Fruit fly (Drosophila melanogaster) whole organism, prepupa: ENCODE measurements around the gene CG31955.

ENCODE experiments used
- Blimp-1 ChIP-seq: fragments of 200-800 bp; sonication (Bioruptor generic); optimal IDR thresholded peaks from 3 replicates; lab custom pipeline; 2017; ENCODE audit warnings: missing biosample characterization, missing genetic modification characterization, mild to moderate bottlenecking, moderate library complexity, missing genetic modification reagents
- CG4318 ChIP-seq: fragments of 200-800 bp; sonication (Bioruptor generic); optimal IDR thresholded peaks from 3 replicates; lab custom pipeline; 2017; ENCODE audit warnings: missing biosample characterization, mild to moderate bottlenecking, missing genetic modification characterization
- CG8319 ChIP-seq: fragments of 200-800 bp; sonication (Bioruptor generic); optimal IDR thresholded peaks from 3 replicates; lab custom pipeline; 2016; ENCODE audit warnings: missing biosample characterization, missing genetic modification characterization
- CG8632 ChIP-seq: fragments of 200-800 bp; sonication (Bioruptor generic); optimal IDR thresholded peaks from 3 replicates; lab custom pipeline; 2016; ENCODE audit warnings: missing biosample characterization, missing genetic modification characterization
- CG9139 ChIP-seq: fragments of 200-800 bp; sonication (Bioruptor generic); optimal IDR thresholded peaks from 3 replicates; lab custom pipeline; 2017; ENCODE audit warnings: missing biosample characterization, mild to moderate bottlenecking, missing genetic modification characterization
- dac ChIP-seq: fragments of 200-800 bp; sonication (Bioruptor generic); optimal IDR thresholded peaks from 2 replicates; lab custom pipeline; 2017; ENCODE audit warnings: missing biosample characterization, mild to moderate bottlenecking, missing genetic modification characterization
- fd85E ChIP-seq: fragments of 200-800 bp; sonication (Bioruptor generic); optimal IDR thresholded peaks from 3 replicates; lab custom pipeline; 2016; ENCODE audit warnings: missing biosample characterization, missing genetic modification characterization
- svp ChIP-seq: fragments of 200-800 bp; sonication (Bioruptor generic); peaks from one replicate; lab custom pipeline; 2016; ENCODE audit warnings: missing biosample characterization, missing genetic modification characterization
- topi ChIP-seq: fragments of 200-800 bp; sonication (Bioruptor generic); optimal IDR thresholded peaks from 3 replicates; lab custom pipeline; 2016; ENCODE audit warnings: missing biosample characterization, missing genetic modification characterization

DNA sequence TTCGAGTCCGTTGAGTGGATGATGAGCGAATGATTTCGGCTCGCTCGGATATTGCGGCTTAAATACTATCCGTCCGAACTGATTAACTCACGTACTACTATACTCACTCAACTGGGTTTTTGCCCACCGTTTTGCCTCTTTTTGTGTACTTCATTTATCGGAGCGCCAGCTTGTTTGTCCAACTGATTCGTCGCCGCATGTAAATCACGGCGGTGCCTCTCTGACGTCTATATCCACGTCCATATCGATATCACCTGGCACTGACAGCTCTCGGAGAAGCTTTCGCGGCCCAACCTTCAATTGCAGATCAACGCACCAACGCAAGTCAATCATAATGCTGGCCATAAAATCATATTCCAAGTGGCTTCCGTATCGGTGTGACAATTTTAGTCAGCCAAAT is 15.1 kb downstream of the CG31955 start, which contains the start of gene CG3604:
- no peak for TF ChIP-seq Blimp-1 (GFP tag; lab: Kevin White, UChicago)
- no peak for TF ChIP-seq CG8632 (GFP tag; lab: Kevin White, UChicago)
- no peak for TF ChIP-seq CG9139 (GFP tag; lab: Kevin White, UChicago)
- TF ChIP-seq topi, result no peak
- no peak for TF ChIP-seq CG4318 (GFP tag; lab: Kevin White, UChicago)
- peak; percentile 33 for TF ChIP-seq svp (GFP tag; lab: Kevin White, UChicago)
- no peak for TF ChIP-seq CG8319 (GFP tag; lab: Kevin White, UChicago)
- TF ChIP-seq dac (GFP tag; lab: Kevin White, UChicago), result no peak
- TF ChIP-seq fd85E, result no peak
